Fruit fly (Drosophila melanogaster): Measurements from ENCODE around the gene ALiX.

DNA sequence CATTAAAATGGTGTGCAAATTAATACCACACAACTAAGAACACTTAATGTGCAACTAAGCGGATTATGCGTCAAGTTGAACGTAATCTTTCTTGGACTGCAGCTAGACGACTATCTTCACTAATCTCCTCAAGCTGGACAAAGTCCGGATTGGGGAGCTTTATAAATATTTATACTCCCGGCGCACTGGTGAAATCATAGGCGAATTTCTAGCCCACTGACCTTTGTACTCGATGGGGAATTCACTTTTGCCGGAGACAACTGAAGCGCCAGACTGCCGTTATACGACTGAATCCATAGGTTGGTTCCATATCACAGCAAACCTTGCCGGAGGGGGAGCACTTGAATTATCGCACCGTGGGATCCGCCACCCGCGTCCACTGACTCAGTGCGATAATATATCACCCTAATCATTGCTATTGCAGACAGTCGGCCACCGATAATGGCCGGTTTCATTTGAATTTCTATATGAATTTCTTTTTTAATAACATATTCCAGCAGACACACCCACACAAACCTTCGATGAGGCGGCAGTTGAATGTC is 6.2 kb upstream of the ALiX start:
- no peak for TF ChIP-seq psq (optimal IDR thresholded peaks at IDR 0.05)
- no peak for TF ChIP-seq Myc (optimal IDR thresholded peaks at IDR 0.05)
- no peak for TF ChIP-seq h (optimal IDR thresholded peaks at IDR 0.05)
- TF ChIP-seq ttk (optimal IDR thresholded peaks at IDR 0.05): no peak
- no peak for TF ChIP-seq Sin3A (optimal IDR thresholded peaks at IDR 0.05)
- no peak for TF ChIP-seq insv (optimal IDR thresholded peaks at IDR 0.05)
